Fruit fly (Drosophila melanogaster): Measurements from ENCODE around the gene Prosalpha4T1.

DNA sequence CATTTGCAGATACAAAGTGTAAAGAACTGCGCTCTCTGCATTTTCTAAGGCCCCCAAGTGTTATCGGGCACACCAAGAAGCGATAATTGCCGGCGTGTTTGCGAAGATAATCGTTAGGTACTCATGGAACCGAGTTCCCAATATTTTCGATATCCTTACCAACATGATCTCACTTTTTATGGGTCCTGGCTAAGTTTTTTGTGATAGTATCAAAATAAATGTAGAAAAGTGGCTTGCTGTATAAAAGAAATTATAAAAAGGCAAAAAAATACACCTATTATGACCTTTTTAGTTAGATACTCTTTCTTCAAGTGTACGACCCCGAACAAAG is 17.2 kb upstream of the Prosalpha4T1 start:
- TF ChIP-seq Hr4 (GFP tag; optimal IDR thresholded peaks at IDR 0.05) (no peak), Sox102F (GFP tag; optimal IDR thresholded peaks at IDR 0.05) (no peak), CG34406 (GFP tag; optimal IDR thresholded peaks at IDR 0.05) (no peak), Eip93F (GFP tag; optimal IDR thresholded peaks at IDR 0.05) (no peak), Hr38 (GFP tag; optimal IDR thresholded peaks at IDR 0.05) (no peak), CG6792 (GFP tag; optimal IDR thresholded peaks at IDR 0.05) (no peak), dac (GFP tag; optimal IDR thresholded peaks at IDR 0.05) (no peak), Sox14 (GFP tag; optimal IDR thresholded peaks at IDR 0.05) (no peak), Sox15 (GFP tag; optimal IDR thresholded peaks at IDR 0.05) (no peak), Hr39 (GFP tag; optimal IDR thresholded peaks at IDR 0.05) (no peak), achi (GFP tag; optimal IDR thresholded peaks at IDR 0.05) (no peak), fkh (GFP tag; optimal IDR thresholded peaks at IDR 0.05) (no peak), spab (GFP tag; optimal IDR thresholded peaks at IDR 0.05) (no peak)
